Fruit fly (Drosophila melanogaster) whole organism, embryonic: ENCODE results near the gene CG43401.

Source experiments
- Adf1 ChIP-seq: fragments of 200-800 bp; sonication (Bioruptor generic); IDR thresholded peaks from 2 replicates; pipeline ENCODE4 v1.3.6; 2022; ENCODE audit warnings: missing biosample characterization, missing genetic modification characterization
- Aef1 ChIP-seq: fragments of 200-800 bp; sonication (Bioruptor generic); IDR thresholded peaks from 3 replicates; pipeline ENCODE4 v1.3.6; 2022; ENCODE audit warnings: missing biosample characterization, missing genetic modification characterization
- BEAF-32 ChIP-seq: fragments of 200-800 bp; sonication (Bioruptor generic); optimal IDR thresholded peaks from 3 replicates; lab custom pipeline; 2017; ENCODE audit warnings: missing biosample characterization, missing genetic modification characterization, mild to moderate bottlenecking, moderate library complexity, missing genetic modification reagents
- CG1024 ChIP-seq: fragments of 200-800 bp; sonication (Bioruptor generic); IDR thresholded peaks from 2 replicates; pipeline ENCODE4 v1.3.6; 2022; ENCODE audit warnings: missing biosample characterization, missing genetic modification characterization
- CG10366 ChIP-seq: fragments of 200-800 bp; sonication (Bioruptor generic); IDR thresholded peaks from 2 replicates; pipeline ENCODE4 v1.3.6; 2022; ENCODE audit warnings: missing biosample characterization, missing genetic modification characterization
- CG10654 ChIP-seq: fragments of 200-800 bp; sonication (Bioruptor generic); optimal IDR thresholded peaks from 2 replicates; lab custom pipeline; 2016; ENCODE audit warnings: missing biosample characterization, missing genetic modification characterization
- CG11504 ChIP-seq: fragments of 200-800 bp; sonication (Bioruptor generic); optimal IDR thresholded peaks from 3 replicates; lab custom pipeline; 2019; ENCODE audit warnings: missing biosample characterization, mild to moderate bottlenecking, missing genetic modification characterization, moderate library complexity
- CG11723 ChIP-seq: fragments of 200-800 bp; sonication (Bioruptor generic); optimal IDR thresholded peaks from 2 replicates; lab custom pipeline; 2017; ENCODE audit warnings: missing biosample characterization, mild to moderate bottlenecking, missing genetic modification characterization
- CG12104 ChIP-seq: fragments of 200-800 bp; sonication (Bioruptor generic); optimal IDR thresholded peaks from 3 replicates; lab custom pipeline; 2016; ENCODE audit warnings: missing biosample characterization, missing genetic modification characterization
- CG12744 ChIP-seq: fragments of 200-800 bp; sonication (Bioruptor generic); optimal IDR thresholded peaks from 2 replicates; lab custom pipeline; 2016; ENCODE audit warnings: missing biosample characterization, missing genetic modification characterization
- CG15011 ChIP-seq: fragments of 200-800 bp; sonication (Bioruptor generic); optimal IDR thresholded peaks from 3 replicates; lab custom pipeline; 2018; ENCODE audit warnings: missing biosample characterization, mild to moderate bottlenecking, missing genetic modification characterization
- CG17568 ChIP-seq: fragments of 200-800 bp; sonication (Bioruptor generic); optimal IDR thresholded peaks from 2 replicates; lab custom pipeline; 2018; ENCODE audit warnings: missing biosample characterization, mild to moderate bottlenecking, missing genetic modification characterization, moderate library complexity
- CG2199 ChIP-seq: fragments of 200-800 bp; sonication (Bioruptor generic); IDR thresholded peaks from 3 replicates; pipeline ENCODE4 v1.3.6; 2022; ENCODE audit warnings: missing biosample characterization, missing genetic modification characterization
- CG2875 ChIP-seq: fragments of 200-800 bp; sonication (Bioruptor generic); optimal IDR thresholded peaks from 2 replicates; lab custom pipeline; 2017; ENCODE audit warnings: missing biosample characterization, mild to moderate bottlenecking, missing genetic modification characterization, missing genetic modification reagents
- CG30403 ChIP-seq: fragments of 200-800 bp; sonication (Bioruptor generic); optimal IDR thresholded peaks from 3 replicates; lab custom pipeline; 2016; ENCODE audit warnings: missing biosample characterization, missing genetic modification characterization
- CG31441 ChIP-seq: fragments of 200-800 bp; sonication (Bioruptor generic); IDR thresholded peaks from 2 replicates; pipeline ENCODE4 v1.3.6; 2022; ENCODE audit warnings: missing biosample characterization, missing genetic modification characterization
- CG32772 ChIP-seq: fragments of 200-800 bp; sonication (Bioruptor generic); IDR thresholded peaks from 2 replicates; pipeline ENCODE4 v1.3.6; 2022; ENCODE audit warnings: missing biosample characterization, missing genetic modification characterization
- CG3726 ChIP-seq: fragments of 200-800 bp; sonication (Bioruptor generic); IDR thresholded peaks from 3 replicates; pipeline ENCODE4, ENCODE4 v1.3.6; 2022; ENCODE audit warnings: missing biosample characterization, missing genetic modification characterization
- CG4404 ChIP-seq: fragments of 200-800 bp; sonication (Bioruptor generic); IDR thresholded peaks from 2 replicates; pipeline ENCODE4 v1.3.6; 2022; ENCODE audit warnings: missing biosample characterization, missing genetic modification characterization
- CG6254 ChIP-seq: fragments of 200-800 bp; sonication (Bioruptor generic); optimal IDR thresholded peaks from 3 replicates; lab custom pipeline; 2017; ENCODE audit warnings: mild to moderate bottlenecking, missing biosample characterization, missing genetic modification reagents, missing genetic modification characterization
- CG6854 ChIP-seq: fragments of 200-800 bp; sonication (Bioruptor generic); optimal IDR thresholded peaks from 3 replicates; lab custom pipeline; 2017; ENCODE audit warnings: missing biosample characterization, mild to moderate bottlenecking, missing genetic modification characterization
- CG7372 ChIP-seq: fragments of 200-800 bp; sonication (Bioruptor generic); IDR thresholded peaks from 2 replicates; pipeline ENCODE4 v1.3.6; 2022; ENCODE audit warnings: missing biosample characterization, missing genetic modification characterization
- D ChIP-seq, 2 experiments: fragments of 200-800 bp in 1 of 2; fragments of >200 bp in 1 of 2; sonication (Bioruptor generic) in 1 of 2; optimal IDR thresholded peaks; 2 replicates in 1 of 2; 3 replicates in 1 of 2; lab custom pipeline; 2017; ENCODE audit warnings: mild to moderate bottlenecking in 1 of 2, missing biosample characterization in 1 of 2, missing genetic modification characterization in 1 of 2, missing genetic modification reagents in 1 of 2
- D19B ChIP-seq: fragments of 200-800 bp; sonication (Bioruptor generic); optimal IDR thresholded peaks from 2 replicates; lab custom pipeline; 2017; ENCODE audit warnings: missing biosample characterization, mild to moderate bottlenecking, missing genetic modification characterization
- Dip2 ChIP-seq: fragments of 200-800 bp; sonication (Bioruptor generic); IDR thresholded peaks from 2 replicates; pipeline ENCODE4 v1.3.6; 2022; ENCODE audit warnings: missing biosample characterization, missing genetic modification characterization
- Dll ChIP-seq: fragments of 200-800 bp; sonication (Bioruptor generic); IDR thresholded peaks from 4 replicates; pipeline ENCODE4 v1.3.6; 2022; ENCODE audit warnings: missing biosample characterization, missing genetic modification characterization; ENCODE audit not compliant: partially characterized antibody
- ERR ChIP-seq: fragments of 200-800 bp; sonication (Bioruptor generic); optimal IDR thresholded peaks from 2 replicates; lab custom pipeline; 2016; ENCODE audit warnings: missing biosample characterization, missing genetic modification characterization
- HLHmδ ChIP-seq: fragments of 200-800 bp; sonication (Bioruptor generic); optimal IDR thresholded peaks from 2 replicates; lab custom pipeline; 2018; ENCODE audit warnings: missing biosample characterization, mild to moderate bottlenecking, missing genetic modification characterization, moderate library complexity
- Vsx1 ChIP-seq: fragments of 200-800 bp; sonication (Bioruptor generic); optimal IDR thresholded peaks from 2 replicates; lab custom pipeline; 2017; ENCODE audit warnings: missing biosample characterization, mild to moderate bottlenecking, missing genetic modification characterization, missing genetic modification reagents
- Xrp1 ChIP-seq: fragments of 200-800 bp; sonication (Bioruptor generic); IDR thresholded peaks from 2 replicates; pipeline ENCODE4 v1.3.6; 2022; ENCODE audit warnings: missing biosample characterization, missing genetic modification characterization
- YL-1 ChIP-seq: fragments of 200-800 bp; sonication (Bioruptor generic); optimal IDR thresholded peaks from 3 replicates; lab custom pipeline; 2017; ENCODE audit warnings: missing biosample characterization, mild to moderate bottlenecking, missing genetic modification characterization
- abd-A ChIP-seq: fragments of 200-800 bp; sonication (Bioruptor generic); optimal IDR thresholded peaks from 3 replicates; lab custom pipeline; 2019; ENCODE audit warnings: missing biosample characterization, mild to moderate bottlenecking, missing genetic modification characterization, moderate library complexity
- btn ChIP-seq: fragments of 200-800 bp; sonication (Bioruptor generic); optimal IDR thresholded peaks from 2 replicates; lab custom pipeline; 2016; ENCODE audit warnings: missing biosample characterization, missing genetic modification characterization
- en ChIP-seq: fragments of 200-800 bp; sonication (Bioruptor generic); optimal IDR thresholded peaks from 2 replicates; lab custom pipeline; 2016; ENCODE audit warnings: missing biosample characterization, missing genetic modification characterization
- exex ChIP-seq: fragments of 200-800 bp; sonication (Bioruptor generic); optimal IDR thresholded peaks from 4 replicates; lab custom pipeline; 2018; ENCODE audit warnings: missing biosample characterization, mild to moderate bottlenecking, missing genetic modification characterization, moderate library complexity
- fd64A ChIP-seq: fragments of 200-800 bp; sonication (Bioruptor generic); optimal IDR thresholded peaks from 3 replicates; lab custom pipeline; 2018; ENCODE audit warnings: missing biosample characterization, mild to moderate bottlenecking, missing genetic modification characterization
- gem ChIP-seq: fragments of 200-800 bp; sonication (Bioruptor generic); optimal IDR thresholded peaks from 2 replicates; lab custom pipeline; 2019; ENCODE audit warnings: missing biosample characterization, mild to moderate bottlenecking, missing genetic modification characterization, moderate library complexity
- hb ChIP-seq: fragments of 200-800 bp; sonication (Bioruptor generic); IDR thresholded peaks from 3 replicates; pipeline ENCODE4 v1.3.6; 2022; ENCODE audit warnings: missing biosample characterization, missing genetic modification characterization; ENCODE audit not compliant: partially characterized antibody
- ind ChIP-seq: fragments of 200-800 bp; sonication (Bioruptor generic); optimal IDR thresholded peaks from 3 replicates; lab custom pipeline; 2016; ENCODE audit warnings: missing biosample characterization, missing genetic modification characterization
- jing ChIP-seq: fragments of 200-800 bp; sonication (Bioruptor generic); optimal IDR thresholded peaks from 2 replicates; lab custom pipeline; 2018; ENCODE audit warnings: missing biosample characterization, mild to moderate bottlenecking, missing genetic modification characterization
- lola ChIP-seq, 3 experiments: fragments of >200 bp in 2 of 3; fragments of 200-800 bp in 1 of 3; sonication (Bioruptor generic) in 1 of 3; optimal IDR thresholded peaks; 2 replicates each; lab custom pipeline; 2017 to 2019; ENCODE audit warnings: missing biosample characterization in 3 of 3, missing genetic modification characterization in 3 of 3, mild to moderate bottlenecking in 1 of 3, moderate library complexity in 1 of 3
- nom ChIP-seq: fragments of 200-800 bp; sonication (Bioruptor generic); optimal IDR thresholded peaks from 2 replicates; lab custom pipeline; 2017; ENCODE audit warnings: missing biosample characterization, missing genetic modification characterization, mild to moderate bottlenecking, moderate library complexity, missing genetic modification reagents
- p53 ChIP-seq: fragments of 200-800 bp; sonication (Bioruptor generic); optimal IDR thresholded peaks from 2 replicates; lab custom pipeline; 2016; ENCODE audit warnings: missing biosample characterization, missing genetic modification characterization
- pum ChIP-seq: fragments of 200-800 bp; sonication (Bioruptor generic); optimal IDR thresholded peaks from 2 replicates; lab custom pipeline; 2016; ENCODE audit warnings: missing biosample characterization, missing genetic modification characterization
- pzg ChIP-seq: fragments of 200-800 bp; sonication (Bioruptor generic); optimal IDR thresholded peaks from 3 replicates; lab custom pipeline; 2018; ENCODE audit warnings: missing biosample characterization, mild to moderate bottlenecking, missing genetic modification characterization, moderate library complexity
- rib ChIP-seq: fragments of 200-800 bp; sonication (Bioruptor generic); IDR thresholded peaks from 2 replicates; pipeline ENCODE4 v1.3.6; 2022; ENCODE audit warnings: missing biosample characterization, missing genetic modification characterization
- slou ChIP-seq: fragments of 200-800 bp; sonication (Bioruptor generic); optimal IDR thresholded peaks from 3 replicates; lab custom pipeline; 2016; ENCODE audit warnings: missing biosample characterization, missing genetic modification characterization
- sob ChIP-seq: fragments of 200-800 bp; sonication (Bioruptor generic); IDR thresholded peaks from 2 replicates; pipeline ENCODE4 v1.3.6; 2022; ENCODE audit warnings: missing biosample characterization, missing genetic modification characterization
- tgo ChIP-seq: fragments of 200-800 bp; sonication (Bioruptor generic); IDR thresholded peaks from 3 replicates; pipeline ENCODE4 v1.3.6; 2022; ENCODE audit warnings: missing biosample characterization, missing genetic modification characterization
- vvl ChIP-seq: fragments of 200-800 bp; sonication (Bioruptor generic); IDR thresholded peaks from 2 replicates; pipeline ENCODE4 v1.3.6; 2022; ENCODE audit warnings: missing biosample characterization, missing genetic modification characterization

Gene CG43401

dm6 chr2L:1445048-1445447 lies 16.8 kb downstream of the CG43401 start (continued):
- TF ChIP-seq tgo (no peak), ERR (GFP tag; lab: Kevin White, UChicago) (no peak), CG17568 (GFP tag; lab: Kevin White, UChicago) (no peak), CG1024 (GFP tag; lab: Robert Waterston, UW) (0 out of 2 replicates have a peak, but pooled peaks have one; percentile 7), CG12104 (GFP tag; lab: Kevin White, UChicago) (no peak), jing (GFP tag; lab: Kevin White, UChicago) (no peak), btn (no peak), hb (GFP tag; lab: Robert Waterston, UW) (no peak), exex (tag; lab: Kevin White, UChicago) (no peak), Adf1 (no peak), p53 (GFP tag; lab: Kevin White, UChicago) (no peak), vvl (GFP tag; lab: Robert Waterston, UW) (peak; percentile 75), fd64A (no peak), CG6854 (GFP tag; lab: Kevin White, UChicago) (no peak), CG12744 (GFP tag; lab: Kevin White, UChicago) (no peak), CG4404 (GFP tag; lab: Robert Waterston, UW) (no peak), YL-1 (no peak), Aef1 (GFP tag; lab: Robert Waterston, UW) (no peak), CG3726 (no peak), pzg (GFP tag; lab: Kevin White, UChicago) (no peak), sob (GFP tag; lab: Robert Waterston, UW) (no peak), BEAF-32 (GFP tag; lab: Kevin White, UChicago) (peak; percentile 58), Dll (peak; percentile 67; the same call in 3 of the 4 replicates), CG15011 (GFP tag; lab: Kevin White, UChicago) (no peak), lola (GFP tag; optimal IDR thresholded peaks at IDR 0.05; lab: Kevin White, UChicago) (peak in 1 of 3 experiments; percentile 40), CG31441 (GFP tag; lab: Robert Waterston, UW) (peak; percentile 57; the same call in 1 of the 2 replicates), CG2875 (GFP tag; lab: Kevin White, UChicago) (peak; percentile 32), CG7372 (GFP tag; lab: Robert Waterston, UW) (0 out of 2 replicates have a peak, but pooled peaks have one; percentile 15), CG10654 (GFP tag; lab: Kevin White, UChicago) (no peak), HLHmδ (GFP tag; lab: Kevin White, UChicago) (no peak), CG10366 (GFP tag; lab: Robert Waterston, UW) (peak; percentile 18; the same call in 1 of the 2 replicates), D19B (GFP tag; lab: Kevin White, UChicago) (no peak), nom (peak; percentile 76), CG6254 (GFP tag; lab: Kevin White, UChicago) (peak; percentile 12), abd-A (tag; lab: Kevin White, UChicago) (no peak), Dip2 (GFP tag; lab: Robert Waterston, UW) (no peak), en (GFP tag; lab: Kevin White, UChicago) (no peak), CG11723 (GFP tag; lab: Kevin White, UChicago) (no peak), Xrp1 (peak; percentile 75), Vsx1 (GFP tag; lab: Kevin White, UChicago) (no peak), CG32772 (GFP tag; lab: Robert Waterston, UW) (0 out of 2 replicates have a peak, but pooled peaks have one; percentile 12), D (optimal IDR thresholded peaks at IDR 0.05; lab: Kevin White, UChicago) (no peak), D (GFP tag; optimal IDR thresholded peaks at IDR 0.05; lab: Kevin White, UChicago) (peak; percentile 20), CG2199 (GFP tag; lab: Robert Waterston, UW) (peak; percentile 52; the same call in 2 of the 3 replicates), pum (no peak), gem (tag; lab: Kevin White, UChicago) (peak; percentile 56), ind (no peak), CG30403 (peak; percentile 20), rib (GFP tag; lab: Robert Waterston, UW) (no peak), CG11504 (tag; lab: Kevin White, UChicago) (peak; percentile 49), slou (GFP tag; lab: Kevin White, UChicago) (no peak)
